Worm (Caenorhabditis elegans) whole organism, L2 larva: Measurements from ENCODE around the gene K08D12.4.
A peak's percentile ranks its signal among the peaks of the same experiment; 100 is the strongest.

Source experiments
- C34F6.9 ChIP-seq: fragments of 150-350 bp; optimal IDR thresholded peaks from 2 replicates; lab custom pipeline; 2014; ENCODE audit warnings: missing biosample characterization, missing genetic modification characterization
- F13H6.1 ChIP-seq: sonication (generic microtip); optimal IDR thresholded peaks from 2 replicates; lab custom pipeline; 2016; ENCODE audit warnings: missing genetic modification characterization, missing compliant biosample characterization
- R02D3.7 ChIP-seq: fragments of 150-350 bp; optimal IDR thresholded peaks from 2 replicates; lab custom pipeline; 2014; ENCODE audit warnings: missing biosample characterization, missing genetic modification characterization
- Y55F3AM.14 ChIP-seq: fragments of 200-800 bp; sonication (Bioruptor generic); optimal IDR thresholded peaks from 2 replicates; lab custom pipeline; 2018; ENCODE audit warnings: mild to moderate bottlenecking, missing genetic modification characterization, missing compliant biosample characterization
- ZK546.5 ChIP-seq: sonication (generic microtip); optimal IDR thresholded peaks from 2 replicates; lab custom pipeline; 2017; ENCODE audit warnings: missing biosample characterization, missing genetic modification characterization
- alr-1 ChIP-seq: fragments of 150-350 bp; optimal IDR thresholded peaks from 2 replicates; lab custom pipeline; 2014; ENCODE audit warnings: missing biosample characterization, missing genetic modification characterization
- aly-2 ChIP-seq: fragments of 150-350 bp; optimal IDR thresholded peaks from 2 replicates; lab custom pipeline; 2014; ENCODE audit warnings: missing biosample characterization, missing genetic modification characterization
- ama-1 ChIP-seq: fragments of 150-350 bp; optimal IDR thresholded peaks from 2 replicates; lab custom pipeline; 2018; ENCODE audit warnings: inconsistent platforms
- blmp-1 ChIP-seq: sonication (generic microtip); optimal IDR thresholded peaks from 2 replicates; lab custom pipeline; 2017; ENCODE audit warnings: missing genetic modification characterization, mild to moderate bottlenecking, missing compliant biosample characterization, antibody characterized with exemption, moderate library complexity; ENCODE audit not compliant: insufficient read depth
- ceh-16 ChIP-seq: fragments of 150-350 bp; optimal IDR thresholded peaks from 2 replicates; lab custom pipeline; 2014; ENCODE audit warnings: missing biosample characterization, missing genetic modification characterization
- ceh-82 ChIP-seq: fragments of 150-350 bp; optimal IDR thresholded peaks from 2 replicates; lab custom pipeline; 2014; ENCODE audit warnings: missing biosample characterization, missing genetic modification characterization
- crh-2 ChIP-seq: sonication (generic microtip); optimal IDR thresholded peaks from 2 replicates; lab custom pipeline; 2017; ENCODE audit warnings: missing biosample characterization, missing genetic modification characterization
- dmd-4 ChIP-seq: sonication (generic microtip); optimal IDR thresholded peaks from 2 replicates; lab custom pipeline; 2017; ENCODE audit warnings: missing biosample characterization, missing genetic modification characterization
- egl-27 ChIP-seq: sonication (generic microtip); optimal IDR thresholded peaks from 3 replicates; lab custom pipeline; 2017; ENCODE audit warnings: missing biosample characterization, missing genetic modification reagents, missing genetic modification characterization
- elt-1 ChIP-seq: fragments of 150-350 bp; optimal IDR thresholded peaks from 2 replicates; lab custom pipeline; 2014; ENCODE audit warnings: missing biosample characterization, missing genetic modification characterization
- elt-3 ChIP-seq: sonication (generic microtip); optimal IDR thresholded peaks from 2 replicates; lab custom pipeline; 2017; ENCODE audit warnings: missing biosample characterization, missing genetic modification characterization
- fos-1 ChIP-seq: fragments of 150-350 bp; optimal IDR thresholded peaks from 2 replicates; lab custom pipeline; 2014; ENCODE audit warnings: missing biosample characterization, missing genetic modification characterization
- gmeb-1 ChIP-seq: fragments of 150-350 bp; optimal IDR thresholded peaks from 2 replicates; lab custom pipeline; 2014; ENCODE audit warnings: missing biosample characterization, missing genetic modification characterization
- lin-11 ChIP-seq: fragments of 150-350 bp; sonication (generic microtip); optimal IDR thresholded peaks from 2 replicates; lab custom pipeline; 2014; ENCODE audit warnings: missing biosample characterization, missing genetic modification characterization, inconsistent platforms, mixed read lengths
- lin-13 ChIP-seq: fragments of 150-350 bp; optimal IDR thresholded peaks from 2 replicates; lab custom pipeline; 2014; ENCODE audit warnings: missing biosample characterization, missing genetic modification reagents, missing genetic modification characterization
- lin-39 ChIP-seq: fragments of 150-350 bp; optimal IDR thresholded peaks from 2 replicates; lab custom pipeline; 2014; ENCODE audit warnings: missing biosample characterization, missing genetic modification reagents, missing genetic modification characterization
- lsy-2 ChIP-seq, 2 experiments: fragments of 150-350 bp in 1 of 2; sonication (generic microtip) in 1 of 2; optimal IDR thresholded peaks; 2 replicates each; lab custom pipeline; 2014 to 2017; ENCODE audit warnings: missing biosample characterization in 2 of 2, missing genetic modification characterization in 2 of 2
- mab-5 ChIP-seq: fragments of 150-350 bp; optimal IDR thresholded peaks from 2 replicates; lab custom pipeline; 2014; ENCODE audit warnings: missing biosample characterization, missing genetic modification characterization
- mbf-1 ChIP-seq: sonication (generic microtip); optimal IDR thresholded peaks from 2 replicates; lab custom pipeline; 2017; ENCODE audit warnings: missing biosample characterization, missing genetic modification characterization
- mdl-1 ChIP-seq, 2 experiments: fragments of 150-350 bp in 1 of 2; sonication (generic microtip) in 1 of 2; optimal IDR thresholded peaks; 2 replicates each; lab custom pipeline; 2017; ENCODE audit warnings: missing biosample characterization in 2 of 2, missing genetic modification characterization in 2 of 2
- nhr-10 ChIP-seq: sonication (generic microtip); optimal IDR thresholded peaks from 2 replicates; lab custom pipeline; 2017; ENCODE audit warnings: missing biosample characterization, missing genetic modification characterization
- nhr-11 ChIP-seq: fragments of 150-350 bp; optimal IDR thresholded peaks from 2 replicates; lab custom pipeline; 2014; ENCODE audit warnings: missing biosample characterization, missing genetic modification characterization
- nhr-12 ChIP-seq: fragments of 150-350 bp; optimal IDR thresholded peaks from 2 replicates; lab custom pipeline; 2014; ENCODE audit warnings: missing biosample characterization, missing genetic modification characterization
- nhr-129 ChIP-seq: fragments of 150-350 bp; optimal IDR thresholded peaks from 2 replicates; lab custom pipeline; 2014; ENCODE audit warnings: missing biosample characterization, missing genetic modification characterization
- nhr-21 ChIP-seq: fragments of 150-350 bp; optimal IDR thresholded peaks from 2 replicates; lab custom pipeline; 2014; ENCODE audit warnings: missing biosample characterization, missing genetic modification characterization
- nhr-23 ChIP-seq: fragments of 150-350 bp; optimal IDR thresholded peaks from 2 replicates; lab custom pipeline; 2014; ENCODE audit warnings: missing biosample characterization, missing genetic modification reagents, missing genetic modification characterization
- nhr-237 ChIP-seq: fragments of 150-350 bp; optimal IDR thresholded peaks from 2 replicates; lab custom pipeline; 2014; ENCODE audit warnings: missing biosample characterization, missing genetic modification characterization
- nhr-25 ChIP-seq: fragments of 150-350 bp; sonication (generic microtip); optimal IDR thresholded peaks from 3 replicates; lab custom pipeline; 2014; ENCODE audit warnings: missing biosample characterization, missing genetic modification characterization
- nhr-6 ChIP-seq: fragments of 150-350 bp; optimal IDR thresholded peaks from 2 replicates; lab custom pipeline; 2014; ENCODE audit warnings: missing biosample characterization, missing genetic modification characterization
- nhr-77 ChIP-seq: fragments of 150-350 bp; optimal IDR thresholded peaks from 2 replicates; lab custom pipeline; 2014; ENCODE audit warnings: missing biosample characterization, missing genetic modification characterization
- peb-1 ChIP-seq: fragments of 150-350 bp; optimal IDR thresholded peaks from 2 replicates; lab custom pipeline; 2014; ENCODE audit warnings: missing biosample characterization, missing genetic modification characterization
- sem-4 ChIP-seq: fragments of 150-350 bp; optimal IDR thresholded peaks from 2 replicates; lab custom pipeline; 2014; ENCODE audit warnings: missing biosample characterization, missing genetic modification reagents, missing genetic modification characterization
- skn-1 ChIP-seq: sonication (generic microtip); optimal IDR thresholded peaks from 2 replicates; lab custom pipeline; 2017; ENCODE audit warnings: missing biosample characterization, missing genetic modification characterization
- sma-3 ChIP-seq: sonication (generic microtip); optimal IDR thresholded peaks from 2 replicates; lab custom pipeline; 2016; ENCODE audit warnings: missing genetic modification reagents, missing genetic modification characterization, missing compliant biosample characterization
- sma-9 ChIP-seq, 2 experiments: fragments of 150-350 bp in 1 of 2; sonication (generic microtip) in 1 of 2; optimal IDR thresholded peaks; 2 replicates each; lab custom pipeline; 2014 to 2016; ENCODE audit warnings: missing genetic modification characterization in 2 of 2, mild to moderate bottlenecking in 1 of 2, missing biosample characterization in 1 of 2, missing compliant biosample characterization in 1 of 2, missing genetic modification reagents in 1 of 2, moderate library complexity in 1 of 2
- snpc-4 ChIP-seq: fragments of 150-350 bp; optimal IDR thresholded peaks from 2 replicates; lab custom pipeline; 2014; ENCODE audit warnings: missing biosample characterization, missing genetic modification characterization
- unc-39 ChIP-seq: fragments of 150-350 bp; optimal IDR thresholded peaks from 2 replicates; lab custom pipeline; 2014; ENCODE audit warnings: missing biosample characterization, missing genetic modification characterization
- unc-55 ChIP-seq: fragments of 150-350 bp; sonication (generic microtip); optimal IDR thresholded peaks from 3 replicates; lab custom pipeline; 2014; ENCODE audit warnings: missing biosample characterization, missing genetic modification reagents, missing genetic modification characterization
- unc-62 ChIP-seq: fragments of 150-350 bp; optimal IDR thresholded peaks from 2 replicates; lab custom pipeline; 2014; ENCODE audit warnings: missing biosample characterization, missing genetic modification reagents, missing genetic modification characterization
- zag-1 ChIP-seq: fragments of 150-350 bp; optimal IDR thresholded peaks from 2 replicates; lab custom pipeline; 2014; ENCODE audit warnings: missing biosample characterization, missing genetic modification characterization
- ztf-1 ChIP-seq: fragments of 200-800 bp; sonication (Bioruptor generic); conservative IDR thresholded peaks from 2 replicates; pipeline ENCODE4 v1.3.6; 2022; ENCODE audit warnings: missing genetic modification characterization, missing compliant biosample characterization
- ztf-11 ChIP-seq: sonication (generic microtip); optimal IDR thresholded peaks from 2 replicates; lab custom pipeline; 2017; ENCODE audit warnings: missing biosample characterization, missing genetic modification characterization
- ztf-4 ChIP-seq: fragments of 150-350 bp; optimal IDR thresholded peaks from 2 replicates; lab custom pipeline; 2014; ENCODE audit warnings: missing biosample characterization, missing genetic modification characterization

Gene K08D12.4

DNA sequence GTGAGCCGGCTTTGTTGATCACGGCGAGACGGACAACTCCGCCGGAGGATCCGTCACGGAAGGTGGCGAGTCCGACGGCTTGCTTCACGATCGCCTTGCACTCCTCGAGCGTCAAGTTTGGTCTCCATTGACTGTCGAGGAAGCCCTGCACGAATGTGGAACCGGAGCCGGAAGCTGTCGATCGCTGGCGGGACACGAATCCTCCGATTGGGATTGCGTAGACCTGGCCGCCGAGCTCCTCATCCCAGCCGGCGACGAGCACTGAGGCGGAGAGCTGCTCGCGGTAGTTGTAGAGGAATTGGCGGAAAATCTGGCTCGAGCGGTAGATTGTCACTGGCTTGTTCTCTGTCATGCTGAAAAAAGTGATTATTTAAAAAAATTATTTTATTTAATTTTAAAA, 1.9 kb downstream of the K08D12.4 start:
- TF ChIP-seq crh-2 (tag; lab: Kevin White, UChicago), result no peak
- no peak for TF ChIP-seq mdl-1 (tag; optimal IDR thresholded peaks at IDR 0.05; lab: Kevin White, UChicago)
- no peak for TF ChIP-seq ZK546.5
- no peak for TF ChIP-seq lin-13 (GFP tag; lab: Kevin White, UChicago)
- TF ChIP-seq sma-9 (GFP tag; optimal IDR thresholded peaks at IDR 0.05; lab: Kevin White, UChicago), result no peak
- TF ChIP-seq sma-9 (tag; optimal IDR thresholded peaks at IDR 0.05; lab: Kevin White, UChicago), result no peak
- TF ChIP-seq nhr-12 (tag; lab: Kevin White, UChicago), result no peak
- TF ChIP-seq R02D3.7, result no peak

DNA sequence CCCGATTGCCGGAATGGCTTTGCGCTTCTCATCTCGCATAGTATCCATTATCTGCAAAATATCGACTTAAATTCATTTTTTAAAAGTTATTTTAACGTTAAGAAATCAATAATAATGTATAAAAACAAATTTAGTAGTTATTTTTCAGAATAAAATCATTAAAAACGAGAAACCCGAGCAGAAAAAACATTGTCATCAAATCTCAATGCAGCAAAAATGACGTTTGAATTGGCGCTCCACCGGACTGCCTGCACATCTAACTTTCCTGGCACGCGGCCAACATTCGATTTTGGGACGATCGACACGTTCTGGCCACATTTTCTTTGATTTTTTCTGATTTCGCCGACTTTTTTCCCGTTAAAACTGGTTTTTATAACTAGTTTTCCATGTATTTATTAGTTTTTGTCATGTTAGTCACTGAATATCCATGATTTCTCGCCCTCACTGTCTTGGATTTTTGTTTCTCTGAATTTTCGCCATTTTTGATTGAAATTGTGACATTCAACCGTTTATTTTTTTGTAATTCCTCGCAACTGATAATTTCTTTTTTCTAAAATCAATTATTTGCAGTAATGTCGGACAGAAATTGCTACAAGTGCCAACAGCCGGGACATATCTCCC, 2.7 kb downstream of the K08D12.4 start, which contains the start of the genes pbs-1 and K08D12.3:
TSS of gene pbs-1 (minus strand) at position 51 of the 621 bp plus-strand sequence.
TSS of gene K08D12.3 (plus strand) at position 571 of the 621 bp plus-strand sequence.
- TF ChIP-seq nhr-25 (peak; percentile 84), crh-2 (tag; lab: Kevin White, UChicago) (peak; percentile 87), blmp-1 (tag; lab: Kevin White, UChicago) (peak; percentile 12), C34F6.9 (tag; lab: Kevin White, UChicago) (peak; percentile 88), fos-1 (tag; lab: Kevin White, UChicago) (peak; percentile 27), unc-62 (GFP tag; lab: Kevin White, UChicago) (no peak), nhr-21 (tag; lab: Kevin White, UChicago) (peak; percentile 81), sem-4 (peak; percentile 69), sma-9 (GFP tag; optimal IDR thresholded peaks at IDR 0.05; lab: Kevin White, UChicago) (peak; percentile 50), sma-9 (tag; optimal IDR thresholded peaks at IDR 0.05; lab: Kevin White, UChicago) (no peak), sma-3 (GFP tag; lab: Kevin White, UChicago) (peak; percentile 81), gmeb-1 (tag; lab: Kevin White, UChicago) (peak; percentile 95), nhr-129 (tag; lab: Kevin White, UChicago) (peak; percentile 70), R02D3.7 (no peak), ztf-11 (tag; lab: Kevin White, UChicago) (no peak), lin-13 (GFP tag; lab: Kevin White, UChicago) (peak; percentile 90), dmd-4 (no peak), alr-1 (tag; lab: Kevin White, UChicago) (no peak), lsy-2 (tag; optimal IDR thresholded peaks at IDR 0.05; lab: Kevin White, UChicago) (peak; percentile 71 to 92), ceh-16 (tag; lab: Kevin White, UChicago) (peak; percentile 55), Y55F3AM.14 (GFP tag; lab: Kevin White, UChicago) (peak; percentile 19), nhr-11 (tag; lab: Kevin White, UChicago) (no peak), lin-39 (tag; lab: Kevin White, UChicago) (no peak), mdl-1 (tag; optimal IDR thresholded peaks at IDR 0.05; lab: Kevin White, UChicago) (peak in 1 of 2 experiments; percentile 9), nhr-12 (tag; lab: Kevin White, UChicago) (no peak), ztf-1 (GFP tag; lab: Robert Waterston, UW) (no peak), lin-11 (tag; lab: Kevin White, UChicago) (peak; percentile 64), nhr-23 (tag; lab: Kevin White, UChicago) (no peak), skn-1 (peak; percentile 79), ztf-4 (peak; percentile 51), elt-3 (tag; lab: Kevin White, UChicago) (no peak), ama-1 (lab: Kevin White, UChicago) (peak; percentile 72), snpc-4 (peak; percentile 31), peb-1 (tag; lab: Kevin White, UChicago) (no peak), nhr-6 (tag; lab: Kevin White, UChicago) (peak; percentile 45), ceh-82 (tag; lab: Kevin White, UChicago) (peak; percentile 40), egl-27 (no peak), elt-1 (tag; lab: Kevin White, UChicago) (no peak), nhr-77 (no peak), nhr-237 (tag; lab: Kevin White, UChicago) (no peak), unc-39 (tag; lab: Kevin White, UChicago) (no peak), unc-55 (peak; percentile 93), nhr-10 (tag; lab: Kevin White, UChicago) (no peak), zag-1 (tag; lab: Kevin White, UChicago) (no peak), mbf-1 (tag; lab: Kevin White, UChicago) (no peak), ZK546.5 (peak; percentile 96), F13H6.1 (peak; percentile 82), aly-2 (tag; lab: Kevin White, UChicago) (no peak), mab-5 (tag; lab: Kevin White, UChicago) (peak; percentile 63)
